Worm (Caenorhabditis elegans): Measurements from ENCODE around the gene F53A2.1.
"Not testable (repeated sequence)": the region's sequence is repeated elsewhere in the genome, so short reads cannot be mapped to it uniquely, and the experiment has no call there.

DNA sequence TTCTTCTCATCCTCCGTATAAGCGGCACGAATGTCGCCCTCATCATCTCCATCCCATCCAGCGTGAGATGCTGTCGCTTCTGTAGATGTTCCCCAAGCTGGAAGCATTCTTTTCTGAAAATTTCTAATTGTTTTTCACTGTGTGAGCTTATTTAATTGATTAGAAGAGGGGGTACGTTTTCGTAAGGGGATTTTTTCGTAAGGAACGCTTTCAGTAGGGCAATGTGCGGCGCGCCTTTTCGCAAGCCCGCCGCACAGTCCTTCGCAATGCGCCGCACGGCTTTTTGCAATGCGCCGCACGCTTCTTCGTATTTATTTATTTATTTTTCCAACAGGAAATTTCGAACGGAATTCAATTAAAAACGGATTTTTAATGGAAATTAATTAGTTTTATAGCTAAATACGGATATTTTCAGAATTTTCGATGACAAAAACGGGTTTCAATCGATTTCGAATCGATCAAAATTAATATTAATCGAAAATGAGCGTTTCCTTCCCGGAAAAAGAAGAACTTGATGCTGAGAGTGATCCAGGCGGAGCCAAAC is 31.6 kb downstream of the F53A2.1 start, which contains the start of gene set-25:
- TF ChIP-seq ref-2 (tag; optimal IDR thresholded peaks at IDR 0.05); pqm-1 (tag; optimal IDR thresholded peaks at IDR 0.05); hlh-30 (tag; optimal IDR thresholded peaks at IDR 0.05; ENCODE audit: insufficient read depth); lim-6 (tag; optimal IDR thresholded peaks at IDR 0.05): not testable (repeated sequence)
